Fruit fly (Drosophila melanogaster) whole organism, embryonic: Measurements from ENCODE around the gene dyw.

Experiments used
- CG12155 ChIP-seq: fragments of 200-800 bp; sonication (Bioruptor generic); optimal IDR thresholded peaks from 3 replicates; lab custom pipeline; 2016; ENCODE audit warnings: missing biosample characterization, missing genetic modification characterization
- CG12744 ChIP-seq: fragments of 200-800 bp; sonication (Bioruptor generic); optimal IDR thresholded peaks from 2 replicates; lab custom pipeline; 2016; ENCODE audit warnings: missing biosample characterization, missing genetic modification characterization
- CG13287 ChIP-seq: fragments of 200-800 bp; sonication (Bioruptor generic); IDR thresholded peaks from 2 replicates; pipeline ENCODE4 v1.3.6; 2022; ENCODE audit warnings: missing biosample characterization, missing genetic modification characterization; ENCODE audit not compliant: partially characterized antibody
- CG14710 ChIP-seq: fragments of 200-800 bp; sonication (Bioruptor generic); optimal IDR thresholded peaks from 3 replicates; lab custom pipeline; 2019; ENCODE audit warnings: missing biosample characterization, mild to moderate bottlenecking, missing genetic modification characterization, moderate library complexity
- CG15514 ChIP-seq: fragments of 200-800 bp; sonication (Bioruptor generic); optimal IDR thresholded peaks from 3 replicates; lab custom pipeline; 2017; ENCODE audit warnings: missing biosample characterization, missing genetic modification characterization, mild to moderate bottlenecking, moderate library complexity, missing genetic modification reagents
- CG2120 ChIP-seq: fragments of 200-800 bp; sonication (Bioruptor generic); optimal IDR thresholded peaks from 3 replicates; lab custom pipeline; 2016; ENCODE audit warnings: missing biosample characterization, missing genetic modification characterization
- CG2129 ChIP-seq: fragments of 200-800 bp; sonication (Bioruptor generic); IDR thresholded peaks from 2 replicates; pipeline ENCODE4 v1.3.6; 2022; ENCODE audit warnings: missing biosample characterization, missing genetic modification characterization; ENCODE audit not compliant: partially characterized antibody
- CG4617 ChIP-seq: fragments of 200-800 bp; sonication (Bioruptor generic); optimal IDR thresholded peaks from 3 replicates; lab custom pipeline; 2016; ENCODE audit warnings: missing biosample characterization, missing genetic modification characterization, borderline replicate concordance
- CG9437 ChIP-seq: fragments of 200-800 bp; sonication (Bioruptor generic); optimal IDR thresholded peaks from 2 replicates; lab custom pipeline; 2018; ENCODE audit warnings: missing biosample characterization, mild to moderate bottlenecking, missing genetic modification characterization
- E2f2 ChIP-seq: fragments of 200-800 bp; sonication (Bioruptor generic); IDR thresholded peaks from 2 replicates; pipeline ENCODE4 v1.3.6; 2022; ENCODE audit warnings: missing biosample characterization, missing genetic modification characterization
- Ets65A ChIP-seq: fragments of 200-800 bp; sonication (Bioruptor generic); peaks from one replicate; lab custom pipeline; 2016; ENCODE audit warnings: missing biosample characterization, missing genetic modification characterization
- HLH4C ChIP-seq: fragments of 200-800 bp; sonication (Bioruptor generic); IDR thresholded peaks from 3 replicates; pipeline ENCODE4 v1.3.6; 2022; ENCODE audit warnings: missing biosample characterization, missing genetic modification characterization; ENCODE audit not compliant: partially characterized antibody
- Med ChIP-seq: fragments of 200-800 bp; sonication (Bioruptor generic); peaks from one replicate; lab custom pipeline; 2016; ENCODE audit warnings: missing biosample characterization, missing genetic modification characterization, mild to moderate bottlenecking, inconsistent platforms, moderate library complexity
- NK7.1 ChIP-seq: fragments of 200-800 bp; sonication (Bioruptor generic); optimal IDR thresholded peaks from 3 replicates; lab custom pipeline; 2016; ENCODE audit warnings: missing biosample characterization, missing genetic modification characterization
- Oaz ChIP-seq: fragments of 200-800 bp; sonication (Bioruptor generic); IDR thresholded peaks from 2 replicates; pipeline ENCODE4 v1.3.6; 2022; ENCODE audit warnings: missing biosample characterization, missing genetic modification characterization
- Opbp ChIP-seq: fragments of 200-800 bp; sonication (Bioruptor generic); IDR thresholded peaks from 3 replicates; pipeline ENCODE4 v1.3.6; 2022; ENCODE audit warnings: missing biosample characterization, missing genetic modification characterization; ENCODE audit not compliant: partially characterized antibody
- Ravus ChIP-seq: fragments of 200-800 bp; sonication (Bioruptor generic); IDR thresholded peaks from 2 replicates; pipeline ENCODE4 v1.3.6; 2022; ENCODE audit warnings: missing biosample characterization, missing genetic modification characterization
- Sry-β ChIP-seq: fragments of 200-800 bp; sonication (Bioruptor generic); optimal IDR thresholded peaks from 2 replicates; lab custom pipeline; 2018; ENCODE audit warnings: missing biosample characterization, mild to moderate bottlenecking, missing genetic modification characterization, moderate library complexity
- Vsx1 ChIP-seq: fragments of 200-800 bp; sonication (Bioruptor generic); optimal IDR thresholded peaks from 2 replicates; lab custom pipeline; 2017; ENCODE audit warnings: missing biosample characterization, mild to moderate bottlenecking, missing genetic modification characterization, missing genetic modification reagents
- abd-A ChIP-seq: fragments of 200-800 bp; sonication (Bioruptor generic); optimal IDR thresholded peaks from 3 replicates; lab custom pipeline; 2019; ENCODE audit warnings: missing biosample characterization, mild to moderate bottlenecking, missing genetic modification characterization, moderate library complexity
- ac ChIP-seq: fragments of 200-800 bp; sonication (Bioruptor generic); optimal IDR thresholded peaks from 3 replicates; lab custom pipeline; 2017; ENCODE audit warnings: missing biosample characterization, mild to moderate bottlenecking, missing genetic modification characterization
- bcd ChIP-seq: fragments of 200-800 bp; sonication (Bioruptor generic); optimal IDR thresholded peaks from 2 replicates; lab custom pipeline; 2017; ENCODE audit warnings: missing biosample characterization, mild to moderate bottlenecking, missing genetic modification characterization
- bsh ChIP-seq, 2 experiments: fragments of 200-800 bp; sonication (Bioruptor generic); optimal IDR thresholded peaks; 2 replicates each; lab custom pipeline; 2017 to 2018; ENCODE audit warnings: mild to moderate bottlenecking in 2 of 2, missing biosample characterization in 2 of 2, missing genetic modification characterization in 2 of 2, moderate library complexity in 1 of 2
- croc ChIP-seq: fragments of 200-800 bp; sonication (Bioruptor generic); conservative IDR thresholded peaks from 3 replicates; pipeline ENCODE4 v1.3.6; 2022; ENCODE audit warnings: missing biosample characterization, missing genetic modification characterization
- fd102C ChIP-seq: fragments of 200-800 bp; sonication (Bioruptor generic); optimal IDR thresholded peaks from 2 replicates; lab custom pipeline; 2018; ENCODE audit warnings: missing biosample characterization, mild to moderate bottlenecking, missing genetic modification characterization, moderate library complexity
- fd96Cb ChIP-seq: fragments of 200-800 bp; sonication (Bioruptor generic); optimal IDR thresholded peaks from 2 replicates; lab custom pipeline; 2018; ENCODE audit warnings: missing biosample characterization, mild to moderate bottlenecking, missing genetic modification characterization, moderate library complexity
- ind ChIP-seq: fragments of 200-800 bp; sonication (Bioruptor generic); optimal IDR thresholded peaks from 3 replicates; lab custom pipeline; 2016; ENCODE audit warnings: missing biosample characterization, missing genetic modification characterization
- nerfin-2 ChIP-seq: fragments of 200-800 bp; sonication (Bioruptor generic); IDR thresholded peaks from 2 replicates; pipeline ENCODE4 v1.3.6; 2022; ENCODE audit warnings: missing biosample characterization, missing genetic modification characterization; ENCODE audit not compliant: partially characterized antibody
- pho ChIP-seq: fragments of 200-800 bp; sonication (Bioruptor generic); optimal IDR thresholded peaks from 2 replicates; lab custom pipeline; 2016; ENCODE audit warnings: missing biosample characterization, missing genetic modification characterization
- pzg ChIP-seq: fragments of 200-800 bp; sonication (Bioruptor generic); optimal IDR thresholded peaks from 3 replicates; lab custom pipeline; 2018; ENCODE audit warnings: missing biosample characterization, mild to moderate bottlenecking, missing genetic modification characterization, moderate library complexity
- shn ChIP-seq: fragments of 200-800 bp; sonication (Bioruptor generic); optimal IDR thresholded peaks from 3 replicates; lab custom pipeline; 2016; ENCODE audit warnings: missing biosample characterization, missing genetic modification characterization
- sug ChIP-seq: fragments of 200-800 bp; optimal IDR thresholded peaks from 2 replicates; lab custom pipeline; 2019; ENCODE audit warnings: missing biosample characterization, mild to moderate bottlenecking, missing genetic modification characterization, moderate library complexity
- tna ChIP-seq: fragments of 200-800 bp; sonication (Bioruptor generic); IDR thresholded peaks from 2 replicates; pipeline ENCODE4 v1.3.6; 2022; ENCODE audit warnings: missing biosample characterization, missing genetic modification characterization; ENCODE audit not compliant: partially characterized antibody
- wdn ChIP-seq: fragments of 200-800 bp; sonication (Bioruptor generic); IDR thresholded peaks from 2 replicates; pipeline ENCODE4 v1.3.6; 2022; ENCODE audit warnings: missing biosample characterization, missing genetic modification characterization
- yki ChIP-seq: fragments of >200 bp; optimal IDR thresholded peaks from 3 replicates; lab custom pipeline; 2018
- zen2 ChIP-seq: fragments of 200-800 bp; sonication (Bioruptor generic); IDR thresholded peaks from 3 replicates; pipeline ENCODE4 v1.3.6; 2022; ENCODE audit warnings: missing biosample characterization, missing genetic modification characterization; ENCODE audit not compliant: partially characterized antibody

The dyw gene

DNA sequence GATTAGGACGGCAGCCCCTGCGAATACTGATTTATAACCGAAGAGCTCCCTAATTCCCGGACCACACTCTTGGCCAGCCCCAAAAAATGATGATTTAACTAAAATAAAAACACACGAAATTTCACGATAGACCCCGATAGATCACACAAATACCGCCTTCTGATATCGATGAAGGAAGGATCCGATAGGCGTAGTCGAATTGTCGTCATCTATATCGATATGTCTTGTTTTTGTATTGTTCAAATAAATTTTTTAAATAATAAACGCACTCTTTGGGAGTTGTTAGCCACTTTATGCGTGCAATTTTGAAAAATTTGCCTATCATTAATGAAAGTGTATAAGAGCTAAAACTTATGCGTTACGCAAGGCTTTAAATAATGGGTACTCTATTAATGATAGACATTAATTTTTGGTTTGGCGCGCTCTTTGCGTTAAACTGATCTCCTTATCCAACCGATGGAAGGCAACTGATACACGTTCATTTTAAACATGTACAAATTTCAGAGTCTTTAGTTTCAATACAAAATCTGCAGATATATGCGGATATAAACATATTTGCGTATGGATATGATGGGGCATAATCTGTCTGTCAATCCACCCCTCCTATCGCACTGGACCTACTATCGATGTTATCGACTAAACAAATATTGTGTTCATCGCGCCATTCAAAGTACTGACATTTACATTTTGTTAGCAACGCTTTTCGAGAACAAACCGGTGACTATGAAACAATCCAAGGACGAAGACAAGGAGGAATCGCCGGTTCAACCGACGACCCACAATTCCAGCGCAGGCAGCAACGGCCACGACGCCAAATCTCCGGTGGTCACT, 4.6 kb upstream of the dyw start, which contains the start of the genes Spg7 and Lint-O (continued):
- TF ChIP-seq Opbp = peak; percentile 84
- TF ChIP-seq pho (GFP tag; lab: Kevin White, UChicago) = no peak
- TF ChIP-seq sug (tag; lab: Kevin White, UChicago) = no peak
- TF ChIP-seq Sry-β (GFP tag; lab: Kevin White, UChicago) = no peak
- no peak for TF ChIP-seq shn (GFP tag; lab: Kevin White, UChicago)
- no peak for TF ChIP-seq CG12155 (GFP tag; lab: Kevin White, UChicago)
- TF ChIP-seq bsh (GFP tag; optimal IDR thresholded peaks at IDR 0.05; lab: Kevin White, UChicago) = no peak
- TF ChIP-seq CG2129 = peak; percentile 23; the same call in 1 of the 2 replicates
- peak; percentile 45 for TF ChIP-seq CG15514 (GFP tag; lab: Kevin White, UChicago)
- no peak for TF ChIP-seq Oaz (GFP tag; lab: Robert Waterston, UW)
- peak; percentile 59 for TF ChIP-seq zen2 (GFP tag; lab: Robert Waterston, UW)
- TF ChIP-seq CG13287 (GFP tag; lab: Robert Waterston, UW) = peak; percentile 77
- no peak for TF ChIP-seq CG2120 (GFP tag; lab: Kevin White, UChicago)
- no peak for TF ChIP-seq CG12744 (GFP tag; lab: Kevin White, UChicago)
- peak; percentile 32 for TF ChIP-seq CG14710 (tag; lab: Kevin White, UChicago)
- TF ChIP-seq CG9437 (GFP tag; lab: Kevin White, UChicago) = peak; percentile 63
- peak; percentile 69 for TF ChIP-seq nerfin-2 (GFP tag; lab: Robert Waterston, UW)
- TF ChIP-seq Ravus (GFP tag; lab: Robert Waterston, UW) = no peak
- TF ChIP-seq Vsx1 = no peak
- peak; percentile 70 for TF ChIP-seq tna (GFP tag; lab: Robert Waterston, UW)
- TF ChIP-seq ind = no peak
- TF ChIP-seq E2f2 (GFP tag; lab: Robert Waterston, UW) = peak; percentile 69
- peak; percentile 21 for TF ChIP-seq pzg
- TF ChIP-seq HLH4C = peak; percentile 70; the same call in 2 of the 3 replicates
- TF ChIP-seq, all 482 proteins: peak for 42

- TF ChIP-seq Med (GFP tag; lab: Kevin White, UChicago) (peak; percentile 46), CG15514 (GFP tag; lab: Kevin White, UChicago) (peak; percentile 95), CG4617 (GFP tag; lab: Kevin White, UChicago) (no peak), wdn (GFP tag; lab: Robert Waterston, UW) (no peak), Ets65A (GFP tag; lab: Kevin White, UChicago) (peak; percentile 14), croc (GFP tag; lab: Robert Waterston, UW) (no peak), fd96Cb (tag; lab: Kevin White, UChicago) (no peak), NK7.1 (GFP tag; lab: Kevin White, UChicago) (no peak), fd102C (no peak), bcd (GFP tag; lab: Kevin White, UChicago) (no peak), ac (GFP tag; lab: Kevin White, UChicago) (no peak), yki (lab: Kevin White, UChicago) (no peak), abd-A (no peak)
- TF ChIP-seq, all 482 proteins: peak for 3
Measured at dm6 chrX:2690376-2690775, 3.3 kb downstream of the dyw start.
